Worm (Caenorhabditis elegans): ENCODE measurements around the gene F15G9.6.

The F15G9.6 gene

DNA sequence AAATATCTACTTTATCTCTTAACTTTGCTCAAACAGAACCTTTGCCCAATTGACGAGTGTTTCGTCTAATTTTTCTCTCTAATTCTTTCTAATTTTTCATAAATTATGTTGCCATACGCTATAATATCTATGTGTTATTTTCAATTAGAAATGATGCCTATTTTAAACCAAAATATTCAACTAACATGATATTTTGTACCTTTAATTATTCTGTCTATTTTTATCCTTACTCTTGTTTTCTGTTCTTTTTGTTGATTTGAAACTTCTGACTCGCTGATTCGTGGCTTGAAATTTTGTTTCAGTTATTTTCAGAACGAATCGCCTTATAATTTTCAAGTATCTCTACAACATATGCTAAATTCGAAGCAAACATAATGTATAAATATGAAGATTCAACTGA, at the start of gene F15G9.6:
F15G9.6 (plus strand) TSS at position 301 of the 400 bp plus-strand sequence.
- no peak for TF ChIP-seq nhr-19 (GFP tag; conservative IDR thresholded peaks at IDR 0.05)
- no peak for TF ChIP-seq isw-1 (GFP tag; IDR thresholded peaks at IDR 0.05)
- TF ChIP-seq zip-4 (GFP tag; optimal IDR thresholded peaks at IDR 0.05), result no peak
- TF ChIP-seq unc-98 (GFP tag; IDR thresholded peaks at IDR 0.05), result no peak
- no peak for TF ChIP-seq pqm-1 (tag; optimal IDR thresholded peaks at IDR 0.05)
- no peak for TF ChIP-seq ceh-63 (GFP tag; optimal IDR thresholded peaks at IDR 0.05)
- TF ChIP-seq elt-2 (tag; optimal IDR thresholded peaks at IDR 0.05), result no peak
- TF ChIP-seq ets-5 (GFP tag; IDR thresholded peaks at IDR 0.05), result no peak
- no peak for TF ChIP-seq ceh-88 (GFP tag; IDR thresholded peaks at IDR 0.05)
- TF ChIP-seq hpl-2 (GFP tag; optimal IDR thresholded peaks at IDR 0.05), result no peak
- no peak for TF ChIP-seq nhr-47 (tag; optimal IDR thresholded peaks at IDR 0.05)
- no peak for TF ChIP-seq ceh-8 (GFP tag; optimal IDR thresholded peaks at IDR 0.05)
- no peak for TF ChIP-seq F16B12.6 (tag; optimal IDR thresholded peaks at IDR 0.05)
- no peak for TF ChIP-seq mdl-1 (tag; optimal IDR thresholded peaks at IDR 0.05)

DNA sequence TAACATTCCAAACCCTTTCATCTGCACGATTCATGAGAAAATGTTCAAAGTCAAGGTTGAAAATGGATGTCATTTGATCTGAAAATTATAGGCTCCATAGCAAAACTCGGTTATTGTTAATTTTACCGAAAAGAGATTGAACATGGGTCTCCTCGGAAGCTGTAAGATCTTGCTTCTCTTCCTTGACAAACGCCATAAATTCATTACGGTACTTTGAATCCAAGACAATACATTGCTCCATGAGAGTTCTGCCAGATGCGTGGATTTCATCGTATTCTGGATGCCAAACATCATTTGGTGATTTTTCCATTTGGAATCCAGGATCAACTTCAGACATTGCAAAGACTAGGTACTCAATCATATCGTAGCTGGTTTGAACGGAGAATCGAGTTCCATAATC, 43.6 kb upstream of the F15G9.6 start:
- TF ChIP-seq ceh-82 (tag; optimal IDR thresholded peaks at IDR 0.05) (no peak), sox-4 (tag; optimal IDR thresholded peaks at IDR 0.05) (no peak), pax-3 (tag; optimal IDR thresholded peaks at IDR 0.05) (no peak), ceh-63 (GFP tag; optimal IDR thresholded peaks at IDR 0.05) (no peak), mdl-1 (tag; optimal IDR thresholded peaks at IDR 0.05) (no peak), fkh-8 (tag; optimal IDR thresholded peaks at IDR 0.05) (no peak), C04F5.9 (tag; optimal IDR thresholded peaks at IDR 0.05) (no peak), C34B4.2 (tag; optimal IDR thresholded peaks at IDR 0.05) (no peak), nhr-84 (tag; optimal IDR thresholded peaks at IDR 0.05) (no peak), lin-15B (tag; optimal IDR thresholded peaks at IDR 0.05) (no peak), lir-3 (tag; optimal IDR thresholded peaks at IDR 0.05; ENCODE audit: poor library complexity) (no peak), nhr-237 (tag; optimal IDR thresholded peaks at IDR 0.05) (no peak)

DNA sequence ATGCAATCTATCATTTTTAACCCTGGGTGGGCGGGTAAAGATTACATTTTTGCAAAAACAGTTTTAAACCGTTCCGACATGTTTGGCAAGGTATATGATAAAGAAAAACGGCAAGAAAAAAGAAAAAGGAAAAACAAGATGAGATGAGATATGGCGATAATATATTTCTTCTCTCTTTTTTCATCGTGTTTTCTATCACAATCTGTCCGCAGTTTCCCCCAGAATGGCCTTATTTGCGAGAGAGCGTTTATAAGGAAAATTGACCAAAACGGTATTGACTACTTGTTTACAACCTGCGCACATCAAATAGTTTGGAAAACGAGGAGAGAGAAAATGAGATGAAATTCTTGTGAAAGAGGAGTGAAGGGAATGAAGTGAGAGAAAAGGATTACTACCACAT, 42.2 kb upstream of the F15G9.6 start:
- TF ChIP-seq tbx-2 (tag; optimal IDR thresholded peaks at IDR 0.05) (no peak), C04F5.9 (tag; optimal IDR thresholded peaks at IDR 0.05) (no peak), ceh-82 (tag; optimal IDR thresholded peaks at IDR 0.05) (no peak), aly-2 (tag; optimal IDR thresholded peaks at IDR 0.05) (no peak), nhr-71 (tag; optimal IDR thresholded peaks at IDR 0.05) (peak; percentile 70), pqm-1 (tag; optimal IDR thresholded peaks at IDR 0.05) (no peak), lin-14 (GFP tag; optimal IDR thresholded peaks at IDR 0.05) (peak; percentile 87), jun-1 (tag; optimal IDR thresholded peaks at IDR 0.05) (no peak), Y116A8C.19 (tag; optimal IDR thresholded peaks at IDR 0.05; ENCODE audit: borderline replicate concordance) (no peak), efl-1 (optimal IDR thresholded peaks at IDR 0.05) (peak in 1 of 2 experiments; percentile 8), efl-1 (GFP tag; optimal IDR thresholded peaks at IDR 0.05 in 1 of 2) (peak in 1 of 2 experiments; percentile 31), vab-15 (tag; optimal IDR thresholded peaks at IDR 0.05) (no peak), ceh-88 (GFP tag; IDR thresholded peaks at IDR 0.05) (no peak), tlp-1 (tag; optimal IDR thresholded peaks at IDR 0.05) (no peak), nhr-11 (tag; optimal IDR thresholded peaks at IDR 0.05) (no peak), dpl-1 (GFP tag; optimal IDR thresholded peaks at IDR 0.05) (no peak), lin-15B (tag; optimal IDR thresholded peaks at IDR 0.05) (no peak), C34B4.2 (tag; optimal IDR thresholded peaks at IDR 0.05) (no peak), elt-2 (tag; optimal IDR thresholded peaks at IDR 0.05) (no peak), lsy-2 (tag; optimal IDR thresholded peaks at IDR 0.05) (peak in 1 of 2 experiments; percentile 63), elt-3 (tag; optimal IDR thresholded peaks at IDR 0.05) (peak in 4 of 6 experiments; percentile 1 to 93 (median 36)), nhr-85 (tag) (peak; percentile 97), ama-1 (optimal IDR thresholded peaks at IDR 0.05) (no peak), pag-3 (tag; optimal IDR thresholded peaks at IDR 0.05; ENCODE audit: borderline replicate concordance, insufficient read depth) (peak; percentile 24), unc-130 (tag; optimal IDR thresholded peaks at IDR 0.05) (peak; percentile 2), alr-1 (tag; optimal IDR thresholded peaks at IDR 0.05; ENCODE audit: borderline replicate concordance) (no peak), nhr-90 (tag; optimal IDR thresholded peaks at IDR 0.05; ENCODE audit: poor library complexity) (peak; percentile 48), grh-1 (GFP tag; IDR thresholded peaks at IDR 0.05) (0 out of 2 replicates have a peak, but pooled peaks have one; percentile 37), unc-30 (tag; optimal IDR thresholded peaks at IDR 0.05) (no peak), ets-5 (GFP tag; IDR thresholded peaks at IDR 0.05) (no peak), sup-37 (GFP tag; optimal IDR thresholded peaks at IDR 0.05) (no peak), aha-1 (tag; optimal IDR thresholded peaks at IDR 0.05) (no peak), hpl-2 (GFP tag; optimal IDR thresholded peaks at IDR 0.05) (no peak), ceh-8 (GFP tag; optimal IDR thresholded peaks at IDR 0.05) (no peak), ceh-63 (GFP tag; optimal IDR thresholded peaks at IDR 0.05) (no peak)

Data from whole organism, L1 larva.